Worm (Caenorhabditis elegans) whole organism, young adult: Measurements from ENCODE around the gene ZK616.5.
"Not testable (repeated sequence)": the region's sequence is repeated elsewhere in the genome, so short reads cannot be mapped to it uniquely, and the experiment has no call there.

Experiments
- athp-1 ChIP-seq: sonication (generic microtip); optimal IDR thresholded peaks from 2 replicates; lab custom pipeline; 2017; ENCODE audit warnings: mild to moderate bottlenecking, missing genetic modification characterization, missing compliant biosample characterization
- cebp-2 ChIP-seq: fragments of 200-800 bp; sonication (Bioruptor generic); IDR thresholded peaks from 2 replicates; pipeline ENCODE4 v1.3.6; 2022; ENCODE audit warnings: missing genetic modification characterization, missing compliant biosample characterization
- lsy-27 ChIP-seq: sonication (generic microtip); optimal IDR thresholded peaks from 2 replicates; lab custom pipeline; 2017; ENCODE audit warnings: missing genetic modification characterization, mild to moderate bottlenecking, missing compliant biosample characterization, antibody characterized with exemption, missing genotype, borderline replicate concordance; ENCODE audit not compliant: insufficient read depth
- mes-4 ChIP-seq: sonication (generic microtip); optimal IDR thresholded peaks from 2 replicates; lab custom pipeline; 2016; ENCODE audit warnings: missing genotype, missing genetic modification characterization, missing compliant biosample characterization
- nhr-90 ChIP-seq: sonication (generic microtip); optimal IDR thresholded peaks from 2 replicates; lab custom pipeline; 2016; ENCODE audit warnings: missing genotype, mild to moderate bottlenecking, missing genetic modification characterization, missing compliant biosample characterization
- unc-62 ChIP-seq: fragments of 150-350 bp; optimal IDR thresholded peaks from 2 replicates; lab custom pipeline; 2014; ENCODE audit warnings: missing biosample characterization, missing genetic modification reagents, missing genetic modification characterization
- ztf-18 ChIP-seq: sonication (generic microtip); optimal IDR thresholded peaks from 2 replicates; lab custom pipeline; 2016; ENCODE audit warnings: missing genotype, mild to moderate bottlenecking, missing genetic modification characterization, missing compliant biosample characterization
- ztf-3 ChIP-seq: fragments of 200-800 bp; sonication (Bioruptor generic); optimal IDR thresholded peaks from 2 replicates; lab custom pipeline; 2018; ENCODE audit warnings: mild to moderate bottlenecking, missing genetic modification characterization, missing compliant biosample characterization

ce11 chrIV:5350480-5351193 lies 41.1 kb upstream of the ZK616.5 start, which contains the start of gene gba-4:
- TF ChIP-seq ztf-18 (tag; lab: Kevin White, UChicago); nhr-90; athp-1 (tag; lab: Kevin White, UChicago); ztf-3 (GFP tag; lab: Kevin White, UChicago); unc-62 (GFP tag; lab: Kevin White, UChicago); cebp-2 (GFP tag; lab: Robert Waterston, UW); lsy-27; mes-4: not testable (repeated sequence)
